Fruit fly (Drosophila melanogaster): ENCODE data around the gene Top2.
A peak's percentile ranks its signal among the peaks of the same experiment; 100 is the strongest.

Gene Top2

DNA sequence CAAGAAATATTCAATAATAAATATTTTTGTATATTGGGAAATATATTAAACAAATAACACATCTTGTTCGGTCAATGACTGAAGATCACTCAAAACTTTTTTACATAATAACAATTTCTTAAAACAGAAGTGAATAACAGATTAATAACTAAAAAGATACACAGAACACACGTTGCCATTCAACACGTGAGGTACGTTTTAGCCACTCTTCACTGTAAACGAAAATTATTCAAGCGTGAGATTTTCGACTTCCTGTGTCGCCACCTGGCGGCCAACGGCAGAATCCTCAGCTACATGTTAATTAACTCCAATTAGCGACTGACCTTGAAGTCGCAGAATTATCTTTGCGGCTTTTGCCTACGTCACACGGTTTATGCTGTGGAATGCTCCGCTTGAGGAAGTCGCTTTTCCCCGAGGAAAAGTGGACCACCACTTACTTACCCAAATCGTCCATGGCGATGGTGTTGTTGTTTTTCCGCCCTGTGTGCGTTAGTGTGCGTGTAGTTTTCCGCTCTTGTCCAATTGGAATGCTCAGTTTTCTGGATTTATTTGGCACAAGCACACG is 27.4 kb downstream of the Top2 start (continued):
- TF ChIP-seq CG11247 (GFP tag; IDR thresholded peaks at IDR 0.05) (peak; percentile 60), CG15011 (GFP tag; optimal IDR thresholded peaks at IDR 0.05) (peak; percentile 49), CG17568 (GFP tag; optimal IDR thresholded peaks at IDR 0.05) (peak; percentile 59), CG18262 (tag; optimal IDR thresholded peaks at IDR 0.05) (peak; percentile 80), CG11560 (tag; IDR thresholded peaks at IDR 0.05) (0 out of 3 replicates have a peak, but pooled peaks have one; percentile 11), sens-2 (GFP tag; IDR thresholded peaks at IDR 0.05) (peak; percentile 66; the same call in 1 of the 2 replicates), HmgZ (tag; optimal IDR thresholded peaks at IDR 0.05) (no peak), CG7357 (GFP tag; IDR thresholded peaks at IDR 0.05) (no peak), lab (GFP tag; optimal IDR thresholded peaks at IDR 0.05) (peak; percentile 86), eyg (GFP tag; optimal IDR thresholded peaks at IDR 0.05) (no peak), sna (GFP tag; IDR thresholded peaks at IDR 0.05; ENCODE audit: partially characterized antibody) (no peak), Adf1 (GFP tag; IDR thresholded peaks at IDR 0.05) (peak; percentile 30), CG8924 (tag; optimal IDR thresholded peaks at IDR 0.05) (peak; percentile 66), ERR (GFP tag; optimal IDR thresholded peaks at IDR 0.05) (no peak), so (GFP tag; IDR thresholded peaks at IDR 0.05) (0 out of 3 replicates have a peak, but pooled peaks have one; percentile 32), z (GFP tag; IDR thresholded peaks at IDR 0.05) (peak; percentile 58; the same call in 1 of the 3 replicates), CG9727 (GFP tag; optimal IDR thresholded peaks at IDR 0.05) (peak; percentile 72), PHDP (tag; optimal IDR thresholded peaks at IDR 0.05) (peak; percentile 76), HmgD (GFP tag; optimal IDR thresholded peaks at IDR 0.05) (peak; percentile 16), MBD-R2 (GFP tag; IDR thresholded peaks at IDR 0.05) (peak; percentile 43; the same call in 1 of the 2 replicates), Eip74EF (GFP tag; optimal IDR thresholded peaks at IDR 0.05) (no peak), HLH4C (GFP tag; IDR thresholded peaks at IDR 0.05; ENCODE audit: partially characterized antibody) (no peak), Fer1 (GFP tag; optimal IDR thresholded peaks at IDR 0.05) (peak; percentile 55), CG9215 (GFP tag; IDR thresholded peaks at IDR 0.05) (peak; percentile 54; the same call in 1 of the 2 replicates), CG5245 (GFP tag; optimal IDR thresholded peaks at IDR 0.05) (peak; percentile 55), hbn (GFP tag; IDR thresholded peaks at IDR 0.05; ENCODE audit: partially characterized antibody) (no peak), MTF-1 (GFP tag; optimal IDR thresholded peaks at IDR 0.05; ENCODE audit: borderline replicate concordance) (peak; percentile 53), Drgx (GFP tag; IDR thresholded peaks at IDR 0.05) (no peak), CG2678 (tag; optimal IDR thresholded peaks at IDR 0.05) (peak; percentile 84), Nf-YA (GFP tag; IDR thresholded peaks at IDR 0.05) (peak; percentile 39; the same call in 1 of the 2 replicates), jing (GFP tag; optimal IDR thresholded peaks at IDR 0.05) (peak; percentile 9), rib (GFP tag; IDR thresholded peaks at IDR 0.05) (no peak; the same call in 1 of the 2 replicates), D19A (tag; optimal IDR thresholded peaks at IDR 0.05) (peak; percentile 66), pzg (GFP tag; optimal IDR thresholded peaks at IDR 0.05) (no peak), CG8290 (GFP tag; optimal IDR thresholded peaks at IDR 0.05) (peak; percentile 63), CG8290 (tag; optimal IDR thresholded peaks at IDR 0.05) (peak in 1 of 2 experiments; percentile 66), da (GFP tag; optimal IDR thresholded peaks at IDR 0.05) (no peak), CG17385 (GFP tag; optimal IDR thresholded peaks at IDR 0.05) (peak; percentile 62), org-1 (GFP tag; optimal IDR thresholded peaks at IDR 0.05) (peak; percentile 66), GATAe (GFP tag; conservative IDR thresholded peaks at IDR 0.05) (peak; percentile 43; the same call in 1 of the 2 replicates), crp (GFP tag; optimal IDR thresholded peaks at IDR 0.05) (no peak), emc (GFP tag; optimal IDR thresholded peaks at IDR 0.05) (no peak), Nf-YC (tag; optimal IDR thresholded peaks at IDR 0.05) (peak; percentile 85), grau (tag; optimal IDR thresholded peaks at IDR 0.05) (peak; percentile 97), CG4707 (GFP tag; optimal IDR thresholded peaks at IDR 0.05) (peak; percentile 2), ranshi (GFP tag; IDR thresholded peaks at IDR 0.05) (peak; percentile 73), BtbVII (GFP tag; optimal IDR thresholded peaks at IDR 0.05) (peak; percentile 65), Dll (GFP tag; IDR thresholded peaks at IDR 0.05; ENCODE audit: partially characterized antibody) (no peak), Rfx (GFP tag; IDR thresholded peaks at IDR 0.05) (peak; percentile 86)

Measured in whole organism, embryonic.